Fruit fly (Drosophila melanogaster) whole organism, wandering third instar larva: Measurements from ENCODE around the gene Blos2.
A peak's percentile ranks its signal among the peaks of the same experiment; 100 is the strongest.

Experiments
- CrebA ChIP-seq: fragments of 200-800 bp; sonication (Bioruptor generic); optimal IDR thresholded peaks from 2 replicates; lab custom pipeline; 2016; ENCODE audit warnings: missing biosample characterization, mild to moderate bottlenecking, missing genetic modification characterization, borderline replicate concordance
- Dfd ChIP-seq: fragments of >200 bp; optimal IDR thresholded peaks from 2 replicates; lab custom pipeline; 2017; ENCODE audit warnings: missing biosample characterization, missing genetic modification characterization
- Hr78 ChIP-seq: fragments of >200 bp; optimal IDR thresholded peaks from 2 replicates; lab custom pipeline; 2017; ENCODE audit warnings: missing biosample characterization, missing genetic modification characterization
- Myc ChIP-seq: fragments of >200 bp; optimal IDR thresholded peaks from 2 replicates; lab custom pipeline; 2017
- OdsH ChIP-seq: fragments of 200-800 bp; sonication (Bioruptor generic); optimal IDR thresholded peaks from 2 replicates; lab custom pipeline; 2016; ENCODE audit warnings: missing biosample characterization, mild to moderate bottlenecking, missing genetic modification characterization
- fru ChIP-seq: fragments of 200-800 bp; sonication (Bioruptor generic); optimal IDR thresholded peaks from 3 replicates; lab custom pipeline; 2016; ENCODE audit warnings: missing biosample characterization, mild to moderate bottlenecking, missing genetic modification characterization
- pan ChIP-seq: fragments of >200 bp; optimal IDR thresholded peaks from 2 replicates; lab custom pipeline; 2017
- rgr ChIP-seq: fragments of 200-800 bp; sonication (Bioruptor generic); optimal IDR thresholded peaks from 3 replicates; lab custom pipeline; 2016; ENCODE audit warnings: missing biosample characterization, mild to moderate bottlenecking, missing genetic modification characterization
- usp ChIP-seq: fragments of >200 bp; optimal IDR thresholded peaks from 2 replicates; lab custom pipeline; 2017; ENCODE audit warnings: missing biosample characterization, missing genetic modification characterization
- woc ChIP-seq: sonication (Bioruptor generic); optimal IDR thresholded peaks from 2 replicates; lab custom pipeline; 2016; ENCODE audit warnings: missing biosample characterization, mild to moderate bottlenecking, missing genetic modification characterization

DNA sequence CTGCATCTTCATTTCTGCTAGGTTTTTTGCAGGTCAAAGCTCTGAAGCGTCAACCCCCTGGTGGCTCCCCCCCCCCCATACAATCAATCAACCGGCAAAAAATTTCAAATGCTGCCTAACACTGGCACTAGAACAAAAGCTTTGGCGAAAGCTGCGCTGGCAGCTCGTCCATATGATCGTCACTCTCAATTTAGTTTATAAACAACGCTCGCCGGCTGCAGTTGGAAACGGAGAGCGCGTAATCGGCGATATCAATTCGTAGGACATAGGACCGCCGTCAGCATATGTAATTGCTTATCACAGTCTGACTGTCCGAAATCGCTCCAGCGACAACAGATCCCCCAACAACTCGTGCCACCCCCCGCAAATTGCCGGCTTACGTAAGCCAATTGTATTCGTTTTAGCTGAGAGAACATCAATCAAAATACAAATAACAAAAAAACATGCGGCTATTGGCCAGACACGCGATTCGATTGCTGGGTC lies 9.0 kb downstream of the Blos2 start, which contains the start of gene Mocs1:
- TF ChIP-seq OdsH (GFP tag; lab: Kevin White, UChicago) = peak; percentile 14
- no peak for TF ChIP-seq CrebA (GFP tag; lab: Kevin White, UChicago)
- no peak for TF ChIP-seq fru (GFP tag; lab: Kevin White, UChicago)
- peak; percentile 56 for TF ChIP-seq rgr (GFP tag; lab: Kevin White, UChicago)
- no peak for TF ChIP-seq pan (lab: Kevin White, UChicago)
- TF ChIP-seq woc (GFP tag; lab: Kevin White, UChicago) = no peak
- TF ChIP-seq usp (GFP tag; lab: Kevin White, UChicago) = no peak
- no peak for TF ChIP-seq Hr78
- TF ChIP-seq Dfd (GFP tag; lab: Kevin White, UChicago) = no peak
- no peak for TF ChIP-seq Myc (lab: Kevin White, UChicago)
